Worm (Caenorhabditis elegans) whole organism, L4 larva: ENCODE measurements around the gene F10E7.6.
A peak's percentile ranks its signal among the peaks of the same experiment; 100 is the strongest.

Experiments
- D1046.2 ChIP-seq: fragments of 200-800 bp; sonication (Bioruptor generic); IDR thresholded peaks from 2 replicates; pipeline ENCODE4 v1.3.6; 2022; ENCODE audit warnings: missing genetic modification characterization, missing compliant biosample characterization
- F49E8.2 ChIP-seq: sonication (generic microtip); optimal IDR thresholded peaks from 2 replicates; lab custom pipeline; 2016; ENCODE audit warnings: missing compliant biosample characterization, mild to moderate bottlenecking, missing genetic modification characterization, borderline replicate concordance
- T26A8.4 ChIP-seq: fragments of 200-800 bp; sonication (Bioruptor generic); IDR thresholded peaks from 2 replicates; pipeline ENCODE4 v1.3.6; 2022; ENCODE audit warnings: missing genetic modification characterization, missing compliant biosample characterization
- Y75B8A.6 ChIP-seq: fragments of 200-800 bp; sonication (Bioruptor generic); IDR thresholded peaks from 2 replicates; pipeline ENCODE4 v1.3.6; 2022; ENCODE audit warnings: missing genetic modification reagents, missing genetic modification characterization, missing compliant biosample characterization
- arid-1 ChIP-seq: fragments of 200-800 bp; sonication (Bioruptor generic); conservative IDR thresholded peaks from 2 replicates; pipeline ENCODE4 v1.3.6; 2022; ENCODE audit warnings: missing genetic modification reagents, missing genetic modification characterization, missing compliant biosample characterization
- ceh-20 ChIP-seq: fragments of 200-800 bp; sonication (Bioruptor generic); IDR thresholded peaks from 2 replicates; pipeline ENCODE4 v1.3.6; 2022; ENCODE audit warnings: missing genetic modification reagents, missing genetic modification characterization, missing compliant biosample characterization
- ceh-32 ChIP-seq: sonication (generic microtip); optimal IDR thresholded peaks from 2 replicates; lab custom pipeline; 2016; ENCODE audit warnings: mild to moderate bottlenecking, missing genetic modification characterization, missing compliant biosample characterization; ENCODE audit not compliant: poor library complexity
- ceh-44 ChIP-seq: fragments of 200-800 bp; sonication (Bioruptor generic); IDR thresholded peaks from 2 replicates; pipeline ENCODE4 v1.3.6; 2022; ENCODE audit warnings: missing genetic modification reagents, missing genetic modification characterization, missing compliant biosample characterization
- ceh-62 ChIP-seq: sonication (generic microtip); optimal IDR thresholded peaks from 2 replicates; lab custom pipeline; 2017; ENCODE audit warnings: missing biosample characterization, missing genetic modification characterization
- ceh-82 ChIP-seq: sonication (generic microtip); optimal IDR thresholded peaks from 2 replicates; lab custom pipeline; 2017; ENCODE audit warnings: missing biosample characterization, missing genetic modification characterization
- ces-1 ChIP-seq: fragments of 150-350 bp; sonication (generic microtip); optimal IDR thresholded peaks from 4 replicates; lab custom pipeline; 2014; ENCODE audit warnings: missing biosample characterization, missing genetic modification reagents, missing genetic modification characterization
- cey-2 ChIP-seq: sonication (generic microtip); optimal IDR thresholded peaks from 3 replicates; lab custom pipeline; 2017; ENCODE audit warnings: missing genetic modification characterization, mild to moderate bottlenecking, missing compliant biosample characterization, antibody characterized with exemption, borderline replicate concordance; ENCODE audit not compliant: insufficient read depth
- daf-16 ChIP-seq, 3 experiments: sonication (generic microtip); optimal IDR thresholded peaks; 2 replicates each; lab custom pipeline; 2016 to 2017; ENCODE audit warnings: missing genetic modification characterization in 3 of 3, missing genetic modification reagents in 3 of 3, mild to moderate bottlenecking in 2 of 3, missing compliant biosample characterization in 2 of 3, missing biosample characterization in 1 of 3, moderate library complexity in 1 of 3
- dmd-6 ChIP-seq: fragments of 200-800 bp; sonication (Bioruptor generic); IDR thresholded peaks from 2 replicates; pipeline ENCODE4 v1.3.6; 2022; ENCODE audit warnings: missing genetic modification reagents, missing genetic modification characterization, missing compliant biosample characterization
- dmd-9 ChIP-seq: fragments of 200-800 bp; sonication (Bioruptor generic); IDR thresholded peaks from 2 replicates; pipeline ENCODE4 v1.3.6; 2022; ENCODE audit warnings: missing genetic modification reagents, missing genetic modification characterization, missing compliant biosample characterization
- dpl-1 ChIP-seq: fragments of 150-350 bp; optimal IDR thresholded peaks from 2 replicates; lab custom pipeline; 2014; ENCODE audit warnings: missing biosample characterization, missing genetic modification reagents, missing genetic modification characterization
- dve-1 ChIP-seq: sonication (generic microtip); optimal IDR thresholded peaks from 2 replicates; lab custom pipeline; 2017; ENCODE audit warnings: antibody characterized with exemption, mild to moderate bottlenecking, missing genetic modification characterization, missing compliant biosample characterization; ENCODE audit not compliant: insufficient read depth
- hlh-11 ChIP-seq: fragments of 200-800 bp; sonication (Bioruptor generic); optimal IDR thresholded peaks from 2 replicates; lab custom pipeline; 2018; ENCODE audit warnings: mild to moderate bottlenecking, missing genetic modification characterization, missing compliant biosample characterization
- hlh-30 ChIP-seq: sonication (generic microtip); optimal IDR thresholded peaks from 2 replicates; lab custom pipeline; 2017; ENCODE audit warnings: antibody characterized with exemption, mild to moderate bottlenecking, missing genetic modification characterization, missing compliant biosample characterization; ENCODE audit not compliant: insufficient read depth
- hmg-1.1 ChIP-seq: fragments of 200-800 bp; sonication (Bioruptor generic); IDR thresholded peaks from 2 replicates; pipeline ENCODE4 v1.3.6; 2022; ENCODE audit warnings: missing genetic modification reagents, missing genetic modification characterization, missing compliant biosample characterization
- jun-1 ChIP-seq: fragments of 150-350 bp; optimal IDR thresholded peaks from 2 replicates; lab custom pipeline; 2014; ENCODE audit warnings: missing biosample characterization, missing genetic modification reagents, missing genetic modification characterization
- lim-7 ChIP-seq: fragments of 200-800 bp; sonication (Bioruptor generic); IDR thresholded peaks from 2 replicates; pipeline ENCODE4 v1.3.6; 2022; ENCODE audit warnings: missing genetic modification characterization, missing compliant biosample characterization
- lin-13 ChIP-seq: fragments of 150-350 bp; optimal IDR thresholded peaks from 2 replicates; lab custom pipeline; 2014; ENCODE audit warnings: missing biosample characterization, missing genetic modification reagents, missing genetic modification characterization
- lin-29 ChIP-seq: fragments of 200-800 bp; sonication (Bioruptor generic); IDR thresholded peaks from 2 replicates; pipeline ENCODE4 v1.3.6; 2022; ENCODE audit warnings: missing genetic modification reagents, missing genetic modification characterization, missing compliant biosample characterization
- lin-38 ChIP-seq: fragments of 200-800 bp; sonication (Bioruptor generic); IDR thresholded peaks from 2 replicates; pipeline ENCODE4 v1.3.6; 2022; ENCODE audit warnings: missing genetic modification reagents, missing genetic modification characterization, missing compliant biosample characterization
- madf-9 ChIP-seq: fragments of 200-800 bp; sonication (Bioruptor generic); conservative IDR thresholded peaks from 2 replicates; pipeline ENCODE4 v1.3.6; 2022; ENCODE audit warnings: missing genetic modification reagents, missing genetic modification characterization, missing compliant biosample characterization
- mdt-29 ChIP-seq: fragments of 200-800 bp; sonication (Bioruptor generic); IDR thresholded peaks from 2 replicates; pipeline ENCODE4 v1.3.6; 2022; ENCODE audit warnings: missing genetic modification reagents, missing genetic modification characterization, missing compliant biosample characterization
- mes-2 ChIP-seq: sonication (generic microtip); optimal IDR thresholded peaks from 2 replicates; lab custom pipeline; 2016; ENCODE audit warnings: missing genotype, mild to moderate bottlenecking, missing genetic modification characterization, missing compliant biosample characterization; ENCODE audit not compliant: poor library complexity, severe bottlenecking
- nhr-102 ChIP-seq: sonication (generic microtip); optimal IDR thresholded peaks from 2 replicates; lab custom pipeline; 2016; ENCODE audit warnings: mild to moderate bottlenecking, missing genetic modification characterization, moderate library complexity, missing compliant biosample characterization
- nhr-25 ChIP-seq: sonication (generic microtip); optimal IDR thresholded peaks from 2 replicates; lab custom pipeline; 2017; ENCODE audit warnings: missing genetic modification characterization, mild to moderate bottlenecking, missing compliant biosample characterization, antibody characterized with exemption, moderate library complexity, borderline replicate concordance; ENCODE audit not compliant: insufficient read depth
- nhr-6 ChIP-seq: fragments of 150-350 bp; optimal IDR thresholded peaks from 2 replicates; lab custom pipeline; 2014; ENCODE audit warnings: missing biosample characterization, missing genetic modification characterization
- nhr-77 ChIP-seq: fragments of 150-350 bp; optimal IDR thresholded peaks from 2 replicates; lab custom pipeline; 2014; ENCODE audit warnings: missing biosample characterization, missing genetic modification characterization
- php-3 ChIP-seq: fragments of 200-800 bp; sonication (Bioruptor generic); IDR thresholded peaks from 2 replicates; pipeline ENCODE4 v1.3.6; 2022; ENCODE audit warnings: missing genetic modification reagents, missing genetic modification characterization, missing compliant biosample characterization
- saeg-2 ChIP-seq: fragments of 200-800 bp; sonication (Bioruptor generic); IDR thresholded peaks from 2 replicates; pipeline ENCODE4 v1.3.6; 2022; ENCODE audit warnings: missing genetic modification reagents, missing genetic modification characterization, missing compliant biosample characterization
- set-16 ChIP-seq: fragments of 200-800 bp; sonication (Bioruptor generic); IDR thresholded peaks from 2 replicates; pipeline ENCODE4 v1.3.6; 2022; ENCODE audit warnings: missing genetic modification reagents, missing genetic modification characterization, missing compliant biosample characterization
- spr-3 ChIP-seq: fragments of 200-800 bp; sonication (Bioruptor generic); optimal IDR thresholded peaks from 2 replicates; lab custom pipeline; 2018; ENCODE audit warnings: mild to moderate bottlenecking, missing genetic modification characterization, missing compliant biosample characterization
- unc-130 ChIP-seq: sonication (generic microtip); optimal IDR thresholded peaks from 2 replicates; lab custom pipeline; 2016; ENCODE audit warnings: missing genetic modification reagents, missing genetic modification characterization, missing compliant biosample characterization
- ztf-11 ChIP-seq: fragments of 150-350 bp; optimal IDR thresholded peaks from 2 replicates; lab custom pipeline; 2014; ENCODE audit warnings: missing biosample characterization, missing genetic modification characterization

F10E7.6 gene

DNA sequence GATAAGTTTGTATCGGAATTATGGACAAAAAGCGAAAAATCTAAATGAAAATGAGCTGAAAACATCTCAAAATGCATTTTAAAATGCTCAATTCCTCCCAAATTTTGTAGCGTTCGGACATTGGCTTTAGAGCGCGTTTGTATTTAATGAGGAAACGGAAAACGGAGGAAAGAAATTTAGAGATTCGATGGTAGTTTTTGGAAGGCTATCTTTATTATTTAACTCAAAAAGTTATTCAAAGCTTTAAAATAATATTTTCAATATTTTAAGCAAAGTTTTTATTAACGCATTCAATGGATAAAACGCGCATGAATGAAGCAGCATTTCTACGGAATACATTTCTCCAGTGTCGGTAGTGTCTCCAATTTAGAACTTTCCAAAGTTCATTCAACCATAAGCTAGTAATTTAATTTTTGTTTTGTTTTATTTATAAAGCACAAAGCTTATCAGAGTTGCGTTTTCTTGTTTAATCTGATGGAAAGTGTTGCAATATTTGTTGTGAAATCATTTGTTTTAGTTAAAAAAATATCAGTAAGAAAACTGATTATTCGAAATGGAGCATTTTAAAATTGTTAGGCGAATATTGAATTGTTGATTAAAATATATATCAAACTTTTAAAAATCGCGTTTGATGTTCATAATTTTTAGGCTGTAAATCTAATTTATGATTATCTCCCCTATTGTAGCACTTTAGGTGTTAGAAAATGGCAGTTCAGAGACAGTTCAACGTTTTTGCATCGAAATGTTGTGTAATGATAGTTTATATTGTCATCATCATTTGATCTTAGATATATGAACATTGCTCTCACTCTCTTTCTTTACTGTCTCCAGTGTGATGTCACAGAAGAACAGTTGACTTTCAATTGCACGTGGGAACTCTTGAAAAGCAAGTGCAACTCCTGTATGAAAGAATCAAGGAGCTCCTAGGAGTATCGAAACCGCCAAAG is 40.0 kb upstream of the F10E7.6 start (continued):
- TF ChIP-seq ceh-82 (tag; lab: Kevin White, UChicago) (no peak), dpl-1 (GFP tag; lab: Kevin White, UChicago) (peak; percentile 59), lim-7 (GFP tag; lab: Robert Waterston, UW) (no peak), dmd-6 (GFP tag; lab: Robert Waterston, UW) (peak; percentile 91), unc-130 (GFP tag; lab: Kevin White, UChicago) (peak; percentile 11), lin-29 (GFP tag; lab: Robert Waterston, UW) (no peak), nhr-25 (no peak), set-16 (GFP tag; lab: Robert Waterston, UW) (no peak), saeg-2 (GFP tag; lab: Robert Waterston, UW) (no peak), T26A8.4 (GFP tag; lab: Robert Waterston, UW) (no peak), ceh-32 (tag; lab: Kevin White, UChicago) (no peak), arid-1 (no peak), spr-3 (GFP tag; lab: Kevin White, UChicago) (no peak), mes-2 (peak; percentile 77), F49E8.2 (tag; lab: Kevin White, UChicago) (no peak), ztf-11 (tag; lab: Kevin White, UChicago) (no peak), ceh-62 (tag; lab: Kevin White, UChicago) (no peak), lin-38 (GFP tag; lab: Robert Waterston, UW) (peak; percentile 89), cey-2 (tag; lab: Kevin White, UChicago) (no peak), jun-1 (tag; lab: Kevin White, UChicago) (no peak), ces-1 (GFP tag; lab: Kevin White, UChicago) (no peak), php-3 (peak; percentile 84), D1046.2 (no peak), dmd-9 (no peak), dve-1 (peak; percentile 80), hlh-11 (peak; percentile 78), Y75B8A.6 (GFP tag; lab: Robert Waterston, UW) (no peak), madf-9 (no peak), ceh-44 (GFP tag; lab: Robert Waterston, UW) (no peak), hlh-30 (tag; lab: Kevin White, UChicago) (peak; percentile 73), nhr-102 (tag; lab: Kevin White, UChicago) (no peak), nhr-6 (no peak), hmg-1.1 (GFP tag; lab: Robert Waterston, UW) (0 out of 2 replicates have a peak, but pooled peaks have one; percentile 23), lin-13 (GFP tag; lab: Kevin White, UChicago) (peak; percentile 21), ceh-20 (GFP tag; lab: Robert Waterston, UW) (peak; percentile 53; the same call in 1 of the 2 replicates), mdt-29 (GFP tag; lab: Robert Waterston, UW) (peak; percentile 53; the same call in 1 of the 2 replicates), daf-16 (GFP tag; optimal IDR thresholded peaks at IDR 0.05; lab: Kevin White, UChicago) (no peak), daf-16 (tag; optimal IDR thresholded peaks at IDR 0.05; lab: Kevin White, UChicago) (peak; percentile 59), nhr-77 (tag; lab: Kevin White, UChicago) (peak; percentile 38)
